Worm (Caenorhabditis elegans) whole organism, late embryonic: Measurements from ENCODE around the gene Y22D7AL.3.

Experiments used
- F13H6.1 ChIP-seq: sonication (generic microtip); optimal IDR thresholded peaks from 2 replicates; lab custom pipeline; 2016; ENCODE audit warnings: missing genetic modification characterization, missing compliant biosample characterization
- K09A11.1 ChIP-seq: sonication (generic microtip); optimal IDR thresholded peaks from 2 replicates; lab custom pipeline; 2017; ENCODE audit warnings: antibody characterized with exemption, mild to moderate bottlenecking, missing genetic modification characterization, missing compliant biosample characterization; ENCODE audit not compliant: insufficient read depth
- T23F11.4 ChIP-seq: fragments of 200-800 bp; sonication (Bioruptor generic); optimal IDR thresholded peaks from 2 replicates; lab custom pipeline; 2018; ENCODE audit warnings: mild to moderate bottlenecking, missing genetic modification characterization, missing compliant biosample characterization
- Y22D7AL.16 ChIP-seq: sonication (generic microtip); optimal IDR thresholded peaks from 2 replicates; lab custom pipeline; 2016; ENCODE audit warnings: missing genetic modification characterization, missing compliant biosample characterization
- ama-1 ChIP-seq: fragments of 150-350 bp; optimal IDR thresholded peaks from 2 replicates; lab custom pipeline; 2014
- ceh-18 ChIP-seq: sonication (generic microtip); optimal IDR thresholded peaks from 2 replicates; lab custom pipeline; 2016; ENCODE audit warnings: missing genetic modification characterization, missing compliant biosample characterization
- ceh-19 ChIP-seq: fragments of 200-800 bp; sonication (Bioruptor generic); optimal IDR thresholded peaks from 2 replicates; lab custom pipeline; 2018; ENCODE audit warnings: mild to moderate bottlenecking, missing genetic modification characterization, missing compliant biosample characterization
- ceh-31 ChIP-seq: sonication (generic microtip); optimal IDR thresholded peaks from 2 replicates; lab custom pipeline; 2016; ENCODE audit warnings: missing genetic modification characterization, missing compliant biosample characterization
- ceh-45 ChIP-seq: fragments of 200-800 bp; sonication (Bioruptor generic); IDR thresholded peaks from 2 replicates; pipeline ENCODE4 v1.3.6; 2022; ENCODE audit warnings: missing genetic modification reagents, missing genetic modification characterization, missing compliant biosample characterization
- ceh-48 ChIP-seq: sonication (generic microtip); optimal IDR thresholded peaks from 2 replicates; lab custom pipeline; 2016; ENCODE audit warnings: missing genetic modification characterization, inconsistent platforms, missing compliant biosample characterization
- ceh-9 ChIP-seq: sonication (generic microtip); optimal IDR thresholded peaks from 2 replicates; lab custom pipeline; 2016; ENCODE audit warnings: mild to moderate bottlenecking, missing genetic modification characterization, inconsistent platforms, missing compliant biosample characterization
- che-1 ChIP-seq: sonication (generic microtip); optimal IDR thresholded peaks from 2 replicates; lab custom pipeline; 2016; ENCODE audit warnings: mild to moderate bottlenecking, missing genetic modification characterization, missing compliant biosample characterization
- dmd-4 ChIP-seq: sonication (generic microtip); optimal IDR thresholded peaks from 2 replicates; lab custom pipeline; 2016; ENCODE audit warnings: borderline replicate concordance, missing genetic modification characterization, missing compliant biosample characterization
- elt-2 ChIP-seq: sonication (generic microtip); optimal IDR thresholded peaks from 2 replicates; lab custom pipeline; 2016; ENCODE audit warnings: missing genetic modification reagents, missing genetic modification characterization, missing compliant biosample characterization
- elt-4 ChIP-seq: sonication (generic microtip); optimal IDR thresholded peaks from 2 replicates; lab custom pipeline; 2016; ENCODE audit warnings: missing genetic modification characterization, missing compliant biosample characterization
- eyg-1 ChIP-seq: sonication (generic microtip); optimal IDR thresholded peaks from 2 replicates; lab custom pipeline; 2016; ENCODE audit warnings: missing genotype, missing genetic modification characterization, missing compliant biosample characterization
- fax-1 ChIP-seq: sonication (generic microtip); optimal IDR thresholded peaks from 2 replicates; lab custom pipeline; 2016; ENCODE audit warnings: missing genotype, missing genetic modification characterization, missing compliant biosample characterization
- fkh-10 ChIP-seq: fragments of 150-350 bp; optimal IDR thresholded peaks from 2 replicates; lab custom pipeline; 2014; ENCODE audit warnings: missing biosample characterization, missing genetic modification reagents, missing genetic modification characterization
- fkh-6 ChIP-seq: sonication (generic microtip); optimal IDR thresholded peaks from 2 replicates; lab custom pipeline; 2016; ENCODE audit warnings: missing genetic modification characterization, missing compliant biosample characterization
- gmeb-2 ChIP-seq: sonication (generic microtip); optimal IDR thresholded peaks from 2 replicates; lab custom pipeline; 2016; ENCODE audit warnings: missing genetic modification characterization, inconsistent platforms, missing compliant biosample characterization
- hlh-6 ChIP-seq: sonication (generic microtip); optimal IDR thresholded peaks from 2 replicates; lab custom pipeline; 2016; ENCODE audit warnings: missing genotype, missing genetic modification characterization, missing compliant biosample characterization
- lim-6 ChIP-seq: sonication (generic microtip); optimal IDR thresholded peaks from 2 replicates; lab custom pipeline; 2016; ENCODE audit warnings: missing genetic modification characterization, missing compliant biosample characterization
- nhr-11 ChIP-seq: fragments of 150-350 bp; optimal IDR thresholded peaks from 2 replicates; lab custom pipeline; 2014; ENCODE audit warnings: missing biosample characterization, missing genetic modification characterization
- nhr-232 ChIP-seq: sonication (generic microtip); optimal IDR thresholded peaks from 2 replicates; lab custom pipeline; 2016; ENCODE audit warnings: missing genetic modification characterization, missing compliant biosample characterization
- pat-9 ChIP-seq: fragments of 200-800 bp; sonication (Bioruptor generic); optimal IDR thresholded peaks from 2 replicates; lab custom pipeline; 2018; ENCODE audit warnings: mild to moderate bottlenecking, missing genetic modification characterization, moderate library complexity, missing compliant biosample characterization
- pax-1 ChIP-seq: fragments of 150-350 bp; optimal IDR thresholded peaks from 2 replicates; lab custom pipeline; 2014; ENCODE audit warnings: missing biosample characterization, missing genetic modification characterization
- pha-2 ChIP-seq: sonication (generic microtip); optimal IDR thresholded peaks from 2 replicates; lab custom pipeline; 2017; ENCODE audit warnings: mild to moderate bottlenecking, missing genetic modification characterization, missing compliant biosample characterization
- pha-4 ChIP-seq: fragments of 150-350 bp; optimal IDR thresholded peaks from 2 replicates; lab custom pipeline; 2018; ENCODE audit warnings: missing biosample characterization, missing genetic modification reagents, missing genetic modification characterization
- pqm-1 ChIP-seq: sonication (generic microtip); optimal IDR thresholded peaks from 2 replicates; lab custom pipeline; 2016; ENCODE audit warnings: missing genetic modification characterization, missing compliant biosample characterization
- rnt-1 ChIP-seq: sonication (generic microtip); optimal IDR thresholded peaks from 2 replicates; lab custom pipeline; 2016; ENCODE audit warnings: missing genetic modification characterization, missing compliant biosample characterization
- sox-4 ChIP-seq: sonication (generic microtip); optimal IDR thresholded peaks from 2 replicates; lab custom pipeline; 2017; ENCODE audit warnings: mild to moderate bottlenecking, missing genetic modification characterization, inconsistent platforms, missing compliant biosample characterization
- tbx-7 ChIP-seq: sonication (generic microtip); optimal IDR thresholded peaks from 2 replicates; lab custom pipeline; 2016; ENCODE audit warnings: missing genotype, missing genetic modification characterization, missing compliant biosample characterization
- unc-55 ChIP-seq: sonication (generic microtip); optimal IDR thresholded peaks from 2 replicates; lab custom pipeline; 2017; ENCODE audit warnings: missing biosample characterization, missing genetic modification reagents, missing genetic modification characterization
- unc-86 ChIP-seq: sonication (generic microtip); optimal IDR thresholded peaks from 2 replicates; lab custom pipeline; 2016; ENCODE audit warnings: missing genetic modification characterization, missing compliant biosample characterization
- zip-5 ChIP-seq: sonication (generic microtip); optimal IDR thresholded peaks from 2 replicates; lab custom pipeline; 2016; ENCODE audit warnings: missing genetic modification characterization, missing compliant biosample characterization
- ztf-16 ChIP-seq: sonication (generic microtip); optimal IDR thresholded peaks from 2 replicates; lab custom pipeline; 2017; ENCODE audit warnings: missing genetic modification characterization, missing compliant biosample characterization

Y22D7AL.3 gene

DNA sequence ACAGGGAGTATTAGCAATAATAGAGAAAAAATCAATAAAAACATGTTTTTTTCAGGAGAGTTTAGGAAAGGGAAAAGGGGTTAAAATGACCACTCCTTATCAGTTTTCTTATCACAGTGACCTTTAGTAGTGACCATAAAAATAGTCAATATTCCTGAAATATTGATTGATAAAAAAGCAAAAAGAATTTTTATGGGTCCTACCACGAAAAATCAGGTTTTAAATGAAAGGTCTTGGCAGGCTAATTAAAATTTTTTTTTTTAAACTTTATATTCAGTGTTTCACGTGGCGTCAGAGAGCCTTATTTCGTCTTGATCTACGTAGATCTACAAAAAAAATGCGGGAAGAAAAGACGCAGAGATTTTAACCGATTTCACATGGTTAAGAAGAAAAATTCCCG is 16.1 kb downstream of the Y22D7AL.3 start, which contains the start of gene cht-4:
Gene cht-4 (minus strand): TSS at position 101 of the 400 bp plus-strand sequence.
- TF ChIP-seq elt-2 (tag; lab: Kevin White, UChicago) (peak; percentile 67), F13H6.1 (tag; lab: Kevin White, UChicago) (no peak), pha-2 (no peak), ama-1 (lab: Kevin White, UChicago) (no peak)

ce11 chrIII:1659763-1660162 is 18.5 kb downstream of the Y22D7AL.3 start, which contains the start of gene Y22D7AL.15:
Gene Y22D7AL.15 (minus strand): TSS chrIII:1659863.
- no peak for TF ChIP-seq unc-86 (tag; lab: Kevin White, UChicago)
- TF ChIP-seq ceh-31 (tag; lab: Kevin White, UChicago) = no peak
- TF ChIP-seq nhr-232 = no peak
- TF ChIP-seq Y22D7AL.16 = peak; percentile 37
- no peak for TF ChIP-seq zip-5
- no peak for TF ChIP-seq lim-6
- no peak for TF ChIP-seq sox-4

DNA sequence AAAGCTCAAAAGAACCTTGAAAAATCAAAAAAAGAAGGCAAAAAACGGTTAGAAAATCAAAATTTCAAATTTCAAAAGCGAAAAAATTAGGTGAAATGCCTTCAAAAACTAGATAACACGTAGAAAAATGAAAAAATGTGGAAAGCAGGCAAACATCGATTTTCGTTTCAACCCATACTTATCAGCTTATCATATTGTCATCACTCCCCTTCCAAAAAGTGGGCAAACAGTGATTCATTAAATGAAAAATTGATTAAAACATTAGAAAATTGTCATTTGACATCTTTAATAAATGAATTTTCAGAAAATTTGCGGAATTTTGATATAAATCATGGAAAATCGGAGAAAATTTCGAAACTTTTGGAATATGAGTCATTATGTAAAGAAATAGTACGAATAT is 19.8 kb downstream of the Y22D7AL.3 start:
- TF ChIP-seq che-1 (tag; lab: Kevin White, UChicago) (no peak), pax-1 (tag; lab: Kevin White, UChicago) (no peak), pqm-1 (no peak)
- TF ChIP-seq, all 69 proteins: peak for 0

- no peak for TF ChIP-seq ceh-9
- TF ChIP-seq ceh-48 (tag; lab: Kevin White, UChicago) = no peak
- no peak for TF ChIP-seq pat-9
- TF ChIP-seq K09A11.1 (tag; lab: Kevin White, UChicago) = no peak
- no peak for TF ChIP-seq ceh-19 (GFP tag; lab: Kevin White, UChicago)
- TF ChIP-seq ceh-18 (tag; lab: Kevin White, UChicago) = no peak
- no peak for TF ChIP-seq tbx-7 (tag; lab: Kevin White, UChicago)
- TF ChIP-seq nhr-11 (tag; lab: Kevin White, UChicago) = no peak
- no peak for TF ChIP-seq hlh-6 (tag; lab: Kevin White, UChicago)
- no peak for TF ChIP-seq pha-4 (tag; lab: Kevin White, UChicago)
- TF ChIP-seq rnt-1 (tag; lab: Kevin White, UChicago) = no peak
- TF ChIP-seq fax-1 (tag; lab: Kevin White, UChicago) = no peak
- TF ChIP-seq gmeb-2 = no peak
- TF ChIP-seq pax-1 (tag; lab: Kevin White, UChicago) = no peak
- no peak for TF ChIP-seq unc-55
- no peak for TF ChIP-seq dmd-4 (tag; lab: Kevin White, UChicago)
- TF ChIP-seq eyg-1 = no peak
- TF ChIP-seq T23F11.4 = no peak
- TF ChIP-seq pqm-1 = no peak
- TF ChIP-seq fkh-10 = no peak
- TF ChIP-seq, all 69 proteins: peak for 0
These were observed 21.1 kb downstream of the Y22D7AL.3 start for ce11 chrIII:1662405-1662804.

ce11 chrIII:1663056-1663455 is 21.8 kb downstream of the Y22D7AL.3 start:
- TF ChIP-seq K09A11.1 (tag; lab: Kevin White, UChicago) (no peak), fkh-6 (tag; lab: Kevin White, UChicago) (no peak), che-1 (tag; lab: Kevin White, UChicago) (no peak), ztf-16 (no peak)

DNA sequence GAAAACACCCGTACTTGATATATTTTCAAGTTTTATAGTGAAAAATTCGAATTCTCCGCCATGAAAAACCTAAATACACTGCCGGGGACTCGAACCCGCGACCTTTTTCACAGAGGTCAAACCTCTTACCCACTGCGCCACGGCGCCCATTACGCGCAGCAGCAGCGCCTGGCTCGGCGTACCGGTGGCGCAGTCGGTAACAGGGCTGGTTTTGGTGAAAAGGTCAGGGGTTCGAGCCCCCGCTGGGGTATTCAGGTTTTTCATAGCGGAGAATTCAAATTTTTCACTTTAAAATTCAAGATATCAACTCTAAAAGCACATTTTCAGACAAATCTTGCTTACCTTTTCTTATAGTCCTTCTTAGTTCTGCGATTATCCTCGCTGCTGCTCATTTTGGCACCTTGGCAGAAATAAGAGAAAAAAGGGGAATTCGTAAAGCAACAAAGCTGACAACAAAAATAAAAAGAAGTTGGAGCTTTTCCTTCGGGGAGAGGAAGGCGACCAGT is 23.6 kb downstream of the Y22D7AL.3 start, which contains the start of gene Y22D7AL.16:
Gene Y22D7AL.16 (minus strand): TSS at position 456 of the 506 bp plus-strand sequence.
- TF ChIP-seq elt-4 (tag; lab: Kevin White, UChicago) (no peak), ceh-45 (GFP tag; lab: Robert Waterston, UW) (0 out of 2 replicates have a peak, but pooled peaks have one; percentile 42)
